Worm (Caenorhabditis elegans) whole organism, late embryonic: ENCODE measurements around the gene F20D1.3.
A peak's percentile ranks its signal among the peaks of the same experiment; 100 is the strongest.
"Not testable (repeated sequence)": the region's sequence is repeated elsewhere in the genome, so short reads cannot be mapped to it uniquely, and the experiment has no call there.

Source experiments
- C08G9.2 ChIP-seq: sonication (generic microtip); optimal IDR thresholded peaks from 2 replicates; lab custom pipeline; 2016; ENCODE audit warnings: mild to moderate bottlenecking, missing genetic modification characterization, moderate library complexity, missing compliant biosample characterization
- C38D4.7 ChIP-seq: fragments of 200-800 bp; sonication (Bioruptor generic); optimal IDR thresholded peaks from 2 replicates; lab custom pipeline; 2018; ENCODE audit warnings: mild to moderate bottlenecking, missing genetic modification characterization, moderate library complexity, missing compliant biosample characterization
- K09A11.1 ChIP-seq: sonication (generic microtip); optimal IDR thresholded peaks from 2 replicates; lab custom pipeline; 2017; ENCODE audit warnings: antibody characterized with exemption, mild to moderate bottlenecking, missing genetic modification characterization, missing compliant biosample characterization; ENCODE audit not compliant: insufficient read depth
- T23F11.4 ChIP-seq: fragments of 200-800 bp; sonication (Bioruptor generic); optimal IDR thresholded peaks from 2 replicates; lab custom pipeline; 2018; ENCODE audit warnings: mild to moderate bottlenecking, missing genetic modification characterization, missing compliant biosample characterization
- Y22D7AL.16 ChIP-seq: sonication (generic microtip); optimal IDR thresholded peaks from 2 replicates; lab custom pipeline; 2016; ENCODE audit warnings: missing genetic modification characterization, missing compliant biosample characterization
- ama-1 ChIP-seq: fragments of 150-350 bp; optimal IDR thresholded peaks from 2 replicates; lab custom pipeline; 2014
- ceh-14 ChIP-seq: sonication (generic microtip); optimal IDR thresholded peaks from 2 replicates; lab custom pipeline; 2016; ENCODE audit warnings: missing genotype, missing genetic modification characterization, missing compliant biosample characterization
- ceh-18 ChIP-seq: sonication (generic microtip); optimal IDR thresholded peaks from 2 replicates; lab custom pipeline; 2016; ENCODE audit warnings: missing genetic modification characterization, missing compliant biosample characterization
- ceh-30 ChIP-seq: fragments of 150-350 bp; optimal IDR thresholded peaks from 2 replicates; lab custom pipeline; 2014; ENCODE audit warnings: missing biosample characterization, missing genetic modification characterization
- ceh-31 ChIP-seq: sonication (generic microtip); optimal IDR thresholded peaks from 2 replicates; lab custom pipeline; 2016; ENCODE audit warnings: missing genetic modification characterization, missing compliant biosample characterization
- ceh-34 ChIP-seq: sonication (generic microtip); optimal IDR thresholded peaks from 2 replicates; lab custom pipeline; 2016; ENCODE audit warnings: mild to moderate bottlenecking, missing genetic modification characterization, missing compliant biosample characterization
- ceh-48 ChIP-seq: sonication (generic microtip); optimal IDR thresholded peaks from 2 replicates; lab custom pipeline; 2016; ENCODE audit warnings: missing genetic modification characterization, inconsistent platforms, missing compliant biosample characterization
- che-1 ChIP-seq: sonication (generic microtip); optimal IDR thresholded peaks from 2 replicates; lab custom pipeline; 2016; ENCODE audit warnings: mild to moderate bottlenecking, missing genetic modification characterization, missing compliant biosample characterization
- elt-2 ChIP-seq: sonication (generic microtip); optimal IDR thresholded peaks from 2 replicates; lab custom pipeline; 2016; ENCODE audit warnings: missing genetic modification reagents, missing genetic modification characterization, missing compliant biosample characterization
- elt-4 ChIP-seq: sonication (generic microtip); optimal IDR thresholded peaks from 2 replicates; lab custom pipeline; 2016; ENCODE audit warnings: missing genetic modification characterization, missing compliant biosample characterization
- fax-1 ChIP-seq: sonication (generic microtip); optimal IDR thresholded peaks from 2 replicates; lab custom pipeline; 2016; ENCODE audit warnings: missing genotype, missing genetic modification characterization, missing compliant biosample characterization
- fkh-10 ChIP-seq: fragments of 150-350 bp; optimal IDR thresholded peaks from 2 replicates; lab custom pipeline; 2014; ENCODE audit warnings: missing biosample characterization, missing genetic modification reagents, missing genetic modification characterization
- fkh-6 ChIP-seq: sonication (generic microtip); optimal IDR thresholded peaks from 2 replicates; lab custom pipeline; 2016; ENCODE audit warnings: missing genetic modification characterization, missing compliant biosample characterization
- gmeb-2 ChIP-seq: sonication (generic microtip); optimal IDR thresholded peaks from 2 replicates; lab custom pipeline; 2016; ENCODE audit warnings: missing genetic modification characterization, inconsistent platforms, missing compliant biosample characterization
- hlh-13 ChIP-seq: fragments of 200-800 bp; sonication (Bioruptor generic); optimal IDR thresholded peaks from 2 replicates; lab custom pipeline; 2018; ENCODE audit warnings: mild to moderate bottlenecking, missing genetic modification characterization, missing compliant biosample characterization
- hlh-15 ChIP-seq: sonication (generic microtip); optimal IDR thresholded peaks from 2 replicates; lab custom pipeline; 2016; ENCODE audit warnings: missing genetic modification characterization, missing compliant biosample characterization
- hlh-30 ChIP-seq: sonication (generic microtip); optimal IDR thresholded peaks from 2 replicates; lab custom pipeline; 2017; ENCODE audit warnings: antibody characterized with exemption, missing genetic modification characterization, missing compliant biosample characterization; ENCODE audit not compliant: insufficient read depth
- lin-11 ChIP-seq: fragments of 200-800 bp; sonication (Bioruptor generic); optimal IDR thresholded peaks from 2 replicates; lab custom pipeline; 2018; ENCODE audit warnings: mild to moderate bottlenecking, missing genetic modification characterization, missing compliant biosample characterization
- madf-2 ChIP-seq: sonication (generic microtip); optimal IDR thresholded peaks from 2 replicates; lab custom pipeline; 2017; ENCODE audit warnings: missing genetic modification characterization, missing compliant biosample characterization
- mec-3 ChIP-seq: sonication (generic microtip); optimal IDR thresholded peaks from 2 replicates; lab custom pipeline; 2016; ENCODE audit warnings: borderline replicate concordance, missing genetic modification characterization, missing compliant biosample characterization
- nfya-1 ChIP-seq: sonication (generic microtip); optimal IDR thresholded peaks from 2 replicates; lab custom pipeline; 2017; ENCODE audit warnings: missing genetic modification characterization, mild to moderate bottlenecking, missing compliant biosample characterization, antibody characterized with exemption, moderate library complexity
- nhr-11 ChIP-seq: fragments of 150-350 bp; optimal IDR thresholded peaks from 2 replicates; lab custom pipeline; 2014; ENCODE audit warnings: missing biosample characterization, missing genetic modification characterization
- npax-4 ChIP-seq: sonication (generic microtip); optimal IDR thresholded peaks from 2 replicates; lab custom pipeline; 2016; ENCODE audit warnings: missing genetic modification characterization, missing compliant biosample characterization
- odd-2 ChIP-seq: sonication (generic microtip); optimal IDR thresholded peaks from 2 replicates; lab custom pipeline; 2017; ENCODE audit warnings: antibody characterized with exemption, mild to moderate bottlenecking, missing genetic modification characterization, missing compliant biosample characterization
- pag-3 ChIP-seq: sonication (generic microtip); optimal IDR thresholded peaks from 2 replicates; lab custom pipeline; 2016; ENCODE audit warnings: missing compliant biosample characterization, missing genetic modification characterization, borderline replicate concordance
- pha-2 ChIP-seq: sonication (generic microtip); optimal IDR thresholded peaks from 2 replicates; lab custom pipeline; 2017; ENCODE audit warnings: mild to moderate bottlenecking, missing genetic modification characterization, missing compliant biosample characterization
- pha-4 ChIP-seq: fragments of 150-350 bp; optimal IDR thresholded peaks from 2 replicates; lab custom pipeline; 2018; ENCODE audit warnings: missing biosample characterization, missing genetic modification reagents, missing genetic modification characterization
- pqm-1 ChIP-seq: sonication (generic microtip); optimal IDR thresholded peaks from 2 replicates; lab custom pipeline; 2016; ENCODE audit warnings: missing genetic modification characterization, missing compliant biosample characterization
- sdc-2 ChIP-seq: sonication (generic microtip); optimal IDR thresholded peaks from 2 replicates; lab custom pipeline; 2016; ENCODE audit warnings: missing genotype, missing genetic modification characterization, missing compliant biosample characterization
- sox-2 ChIP-seq: fragments of 200-800 bp; sonication (Bioruptor generic); IDR thresholded peaks from 2 replicates; pipeline ENCODE4 v1.3.6; 2022; ENCODE audit warnings: missing genetic modification reagents, missing genetic modification characterization, missing compliant biosample characterization
- syd-9 ChIP-seq: sonication (generic microtip); optimal IDR thresholded peaks from 2 replicates; lab custom pipeline; 2016; ENCODE audit warnings: mild to moderate bottlenecking, missing genetic modification characterization, moderate library complexity, missing compliant biosample characterization
- tbx-2 ChIP-seq: sonication (generic microtip); optimal IDR thresholded peaks from 2 replicates; lab custom pipeline; 2016; ENCODE audit warnings: missing genetic modification characterization, missing compliant biosample characterization
- unc-3 ChIP-seq, 2 experiments: fragments of 200-800 bp in 1 of 2; sonication (Bioruptor generic) in 1 of 2; sonication (generic microtip) in 1 of 2; conservative IDR thresholded peaks in 1 of 2; optimal IDR thresholded peaks in 1 of 2; 2 replicates each; pipeline versions ENCODE4 v1.3.6 to Lab custom; 2016 to 2022; ENCODE audit warnings: missing compliant biosample characterization in 2 of 2, missing genetic modification characterization in 2 of 2, missing genetic modification reagents in 1 of 2
- unc-42 ChIP-seq: sonication (generic microtip); optimal IDR thresholded peaks from 2 replicates; lab custom pipeline; 2016; ENCODE audit warnings: missing genotype, missing genetic modification characterization, missing compliant biosample characterization
- unc-55 ChIP-seq: sonication (generic microtip); optimal IDR thresholded peaks from 2 replicates; lab custom pipeline; 2017; ENCODE audit warnings: missing biosample characterization, missing genetic modification reagents, missing genetic modification characterization
- unc-86 ChIP-seq: sonication (generic microtip); optimal IDR thresholded peaks from 2 replicates; lab custom pipeline; 2016; ENCODE audit warnings: missing genetic modification characterization, missing compliant biosample characterization
- zip-5 ChIP-seq: sonication (generic microtip); optimal IDR thresholded peaks from 2 replicates; lab custom pipeline; 2016; ENCODE audit warnings: missing genetic modification characterization, missing compliant biosample characterization
- ztf-16 ChIP-seq: sonication (generic microtip); optimal IDR thresholded peaks from 2 replicates; lab custom pipeline; 2017; ENCODE audit warnings: missing genetic modification characterization, missing compliant biosample characterization

Gene F20D1.3

ce11 chrX:14964253-14964652 lies 11.7 kb upstream of the F20D1.3 start, which contains the start of gene rgs-11:
Gene rgs-11, plus strand, starts transcription at chrX:14964553.
- TF ChIP-seq pha-2 (tag; lab: Kevin White, UChicago) (no peak), pqm-1 (tag; lab: Kevin White, UChicago) (no peak), elt-4 (no peak), pha-4 (tag; lab: Kevin White, UChicago) (no peak), pag-3 (no peak), fkh-10 (GFP tag; lab: Kevin White, UChicago) (no peak)

DNA sequence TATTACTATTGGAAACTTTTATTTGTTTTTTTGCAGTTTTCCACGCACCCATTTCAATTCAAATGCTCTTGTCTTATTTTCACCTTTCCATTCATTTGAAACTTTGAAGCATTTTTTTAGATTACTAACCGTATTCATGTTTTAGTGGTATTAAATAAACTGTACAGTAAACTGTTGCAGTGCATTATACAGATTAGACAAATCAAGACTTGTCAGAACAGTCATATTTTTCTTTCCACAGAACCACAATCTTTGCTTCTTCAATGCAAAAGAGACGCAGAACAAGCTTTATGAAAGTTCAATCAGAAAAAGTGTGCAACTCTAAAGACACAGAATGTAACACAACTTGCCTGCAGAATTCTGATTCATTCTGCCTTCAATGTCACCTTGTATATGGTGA lies 10.2 kb upstream of the F20D1.3 start, which contains the start of gene F45B8.5:
Gene F45B8.5 (plus strand): TSS at position 301 of the 400 bp plus-strand sequence.
- TF ChIP-seq sox-2 (GFP tag; lab: Robert Waterston, UW) (no peak), fax-1 (tag; lab: Kevin White, UChicago) (no peak), unc-3 (GFP tag; conservative IDR thresholded peaks at IDR 0.05; lab: Robert Waterston, UW) (no peak), unc-3 (tag; optimal IDR thresholded peaks at IDR 0.05; lab: Kevin White, UChicago) (no peak), sdc-2 (tag; lab: Kevin White, UChicago) (no peak), npax-4 (tag; lab: Kevin White, UChicago) (no peak), madf-2 (tag; lab: Kevin White, UChicago) (no peak), unc-42 (no peak), Y22D7AL.16 (tag; lab: Kevin White, UChicago) (no peak), gmeb-2 (tag; lab: Kevin White, UChicago) (no peak)
- TF ChIP-seq, all 69 proteins: peak for 0

ce11 chrX:14966515-14966914 lies 9.4 kb upstream of the F20D1.3 start, which contains the start of gene F20D1.22:
Gene F20D1.22, plus strand, starts transcription at chrX:14966815.
- TF ChIP-seq mec-3 (tag; lab: Kevin White, UChicago); unc-42; lin-11 (tag; lab: Kevin White, UChicago): not testable (repeated sequence)
- TF ChIP-seq, all 69 proteins: peak for 0; not testable (repeated sequence) for 69

DNA sequence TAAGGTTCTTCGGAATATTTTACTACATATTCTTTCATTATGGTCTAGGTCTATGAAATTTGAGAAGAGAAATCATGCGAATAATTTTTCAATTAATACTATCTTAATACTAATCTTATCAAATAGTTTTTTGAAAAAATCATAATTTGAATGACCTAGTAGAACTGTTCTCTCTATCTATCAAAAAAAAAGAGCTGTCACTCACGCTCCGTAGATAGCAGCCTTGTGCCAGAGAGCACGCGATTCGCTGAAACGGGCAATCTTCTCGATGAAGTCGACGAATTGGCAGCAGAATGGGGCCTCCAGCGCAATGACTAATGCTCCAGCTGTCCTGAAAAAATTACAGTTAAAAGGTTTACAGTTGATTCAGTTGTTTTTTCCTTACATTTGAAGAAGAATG lies 6.3 kb upstream of the F20D1.3 start:
- TF ChIP-seq ztf-16 = no peak
- no peak for TF ChIP-seq fkh-10 (GFP tag; lab: Kevin White, UChicago)
- TF ChIP-seq ceh-34 (tag; lab: Kevin White, UChicago) = no peak
- TF ChIP-seq unc-42 = no peak
- TF ChIP-seq pqm-1 (tag; lab: Kevin White, UChicago) = no peak
- no peak for TF ChIP-seq ceh-30 (tag; lab: Kevin White, UChicago)
- no peak for TF ChIP-seq T23F11.4 (GFP tag; lab: Kevin White, UChicago)
- no peak for TF ChIP-seq hlh-13 (GFP tag; lab: Kevin White, UChicago)
- TF ChIP-seq elt-4 = no peak

ce11 chrX:14970221-14970801 lies 5.6 kb upstream of the F20D1.3 start, which contains the start of the genes flwr-1 and tbc-1:
Gene flwr-1, minus strand, starts transcription at chrX:14970271.
Gene tbc-1, plus strand, starts transcription at chrX:14970751.
- TF ChIP-seq elt-2 (tag; lab: Kevin White, UChicago) (peak; percentile 20), ceh-48 (tag; lab: Kevin White, UChicago) (peak; percentile 19), ceh-14 (tag; lab: Kevin White, UChicago) (peak; percentile 53), ceh-18 (no peak), zip-5 (no peak), che-1 (no peak), hlh-13 (GFP tag; lab: Kevin White, UChicago) (no peak), tbx-2 (tag; lab: Kevin White, UChicago) (peak; percentile 39), elt-4 (no peak), gmeb-2 (tag; lab: Kevin White, UChicago) (no peak), unc-42 (peak; percentile 62), ceh-31 (tag; lab: Kevin White, UChicago) (peak; percentile 36), nfya-1 (no peak), Y22D7AL.16 (tag; lab: Kevin White, UChicago) (no peak), nhr-11 (tag; lab: Kevin White, UChicago) (no peak), fkh-6 (tag; lab: Kevin White, UChicago) (no peak), unc-86 (tag; lab: Kevin White, UChicago) (no peak), hlh-15 (tag; lab: Kevin White, UChicago) (no peak), odd-2 (tag; lab: Kevin White, UChicago) (no peak), hlh-30 (peak; percentile 70), unc-55 (GFP tag; lab: Kevin White, UChicago) (no peak), ceh-34 (tag; lab: Kevin White, UChicago) (peak; percentile 34), ama-1 (lab: Kevin White, UChicago) (no peak), C38D4.7 (GFP tag; lab: Kevin White, UChicago) (no peak), C08G9.2 (tag; lab: Kevin White, UChicago) (no peak), K09A11.1 (tag; lab: Kevin White, UChicago) (no peak), syd-9 (tag; lab: Kevin White, UChicago) (no peak)
